Worm (Caenorhabditis elegans) whole organism, mixed stage, embryonic: Measurements from ENCODE around the gene K08D9.9.

Experiments used
- bed-3 ChIP-seq: fragments of 200-800 bp; sonication (Bioruptor generic); optimal IDR thresholded peaks from 3 replicates; lab custom pipeline; 2018; ENCODE audit warnings: mild to moderate bottlenecking, missing genetic modification characterization, moderate library complexity, missing compliant biosample characterization
- blmp-1 ChIP-seq: fragments of 150-350 bp; optimal IDR thresholded peaks from 2 replicates; lab custom pipeline; 2014; ENCODE audit warnings: missing biosample characterization, missing genetic modification characterization
- ceh-39 ChIP-seq: fragments of 150-350 bp; optimal IDR thresholded peaks from 2 replicates; lab custom pipeline; 2014; ENCODE audit warnings: missing biosample characterization, missing genetic modification characterization
- ceh-43 ChIP-seq: fragments of 200-800 bp; sonication (Bioruptor generic); optimal IDR thresholded peaks from 2 replicates; lab custom pipeline; 2018; ENCODE audit warnings: mild to moderate bottlenecking, missing genetic modification characterization, moderate library complexity, missing compliant biosample characterization
- ceh-83 ChIP-seq: fragments of 200-800 bp; sonication (Bioruptor generic); optimal IDR thresholded peaks from 2 replicates; lab custom pipeline; 2018; ENCODE audit warnings: mild to moderate bottlenecking, missing genetic modification characterization, missing compliant biosample characterization
- ces-1 ChIP-seq: fragments of 150-350 bp; optimal IDR thresholded peaks from 2 replicates; lab custom pipeline; 2014; ENCODE audit warnings: missing biosample characterization, missing genetic modification reagents, missing genetic modification characterization
- cnd-1 ChIP-seq: fragments of 200-800 bp; sonication (Bioruptor generic); optimal IDR thresholded peaks from 2 replicates; lab custom pipeline; 2018; ENCODE audit warnings: mild to moderate bottlenecking, missing genetic modification characterization, missing compliant biosample characterization
- drap-1 ChIP-seq: fragments of 200-800 bp; sonication (Bioruptor generic); optimal IDR thresholded peaks from 3 replicates; lab custom pipeline; 2018; ENCODE audit warnings: mild to moderate bottlenecking, missing genetic modification characterization, missing compliant biosample characterization
- elt-1 ChIP-seq: sonication (generic microtip); optimal IDR thresholded peaks from 2 replicates; lab custom pipeline; 2017; ENCODE audit warnings: missing genetic modification characterization, mild to moderate bottlenecking, missing compliant biosample characterization, antibody characterized with exemption, moderate library complexity, borderline replicate concordance; ENCODE audit not compliant: insufficient read depth
- elt-3 ChIP-seq: fragments of 150-350 bp; optimal IDR thresholded peaks from 2 replicates; lab custom pipeline; 2014; ENCODE audit warnings: missing biosample characterization, missing genetic modification characterization
- ham-2 ChIP-seq: fragments of 200-800 bp; sonication (Bioruptor generic); optimal IDR thresholded peaks from 2 replicates; lab custom pipeline; 2018; ENCODE audit warnings: mild to moderate bottlenecking, missing genetic modification characterization, missing compliant biosample characterization
- hlh-1 ChIP-seq: fragments of 150-350 bp; optimal IDR thresholded peaks from 2 replicates; lab custom pipeline; 2014; ENCODE audit warnings: missing biosample characterization, missing genetic modification reagents, missing genetic modification characterization
- lin-13 ChIP-seq: fragments of 150-350 bp; optimal IDR thresholded peaks from 2 replicates; lab custom pipeline; 2014; ENCODE audit warnings: missing biosample characterization, missing genetic modification characterization
- lin-32 ChIP-seq: fragments of 200-800 bp; sonication (Bioruptor generic); optimal IDR thresholded peaks from 2 replicates; lab custom pipeline; 2018; ENCODE audit warnings: mild to moderate bottlenecking, missing genetic modification characterization, missing compliant biosample characterization
- mab-5 ChIP-seq: fragments of 150-350 bp; optimal IDR thresholded peaks from 2 replicates; lab custom pipeline; 2014; ENCODE audit warnings: missing biosample characterization, missing genetic modification characterization
- mep-1 ChIP-seq: fragments of 150-350 bp; optimal IDR thresholded peaks from 2 replicates; lab custom pipeline; 2017; ENCODE audit warnings: missing biosample characterization, missing genetic modification reagents, missing genetic modification characterization, inconsistent platforms
- nhr-12 ChIP-seq: fragments of 150-350 bp; optimal IDR thresholded peaks from 2 replicates; lab custom pipeline; 2014; ENCODE audit warnings: missing biosample characterization, missing genetic modification characterization
- nhr-2 ChIP-seq: fragments of 150-350 bp; optimal IDR thresholded peaks from 2 replicates; lab custom pipeline; 2014; ENCODE audit warnings: missing biosample characterization, missing genetic modification characterization
- nhr-237 ChIP-seq: fragments of 150-350 bp; optimal IDR thresholded peaks from 2 replicates; lab custom pipeline; 2014; ENCODE audit warnings: missing biosample characterization, missing genetic modification characterization
- nhr-28 ChIP-seq: fragments of 150-350 bp; optimal IDR thresholded peaks from 2 replicates; lab custom pipeline; 2014; ENCODE audit warnings: missing biosample characterization, missing genetic modification characterization
- nhr-76 ChIP-seq: sonication (generic microtip); optimal IDR thresholded peaks from 2 replicates; lab custom pipeline; 2017; ENCODE audit warnings: missing biosample characterization, missing genetic modification characterization
- pha-4 ChIP-seq: fragments of 150-350 bp; optimal IDR thresholded peaks from 2 replicates; lab custom pipeline; 2018; ENCODE audit warnings: missing biosample characterization, missing genetic modification reagents, missing genetic modification characterization
- snpc-4 ChIP-seq: fragments of 150-350 bp; optimal IDR thresholded peaks from 2 replicates; lab custom pipeline; 2014; ENCODE audit warnings: missing biosample characterization, missing genetic modification characterization
- sptf-1 ChIP-seq: sonication (generic microtip); optimal IDR thresholded peaks from 2 replicates; lab custom pipeline; 2017; ENCODE audit warnings: mild to moderate bottlenecking, missing genetic modification characterization, moderate library complexity, missing compliant biosample characterization
- unc-120 ChIP-seq: sonication (generic microtip); optimal IDR thresholded peaks from 2 replicates; lab custom pipeline; 2017; ENCODE audit warnings: missing genetic modification characterization, missing compliant biosample characterization; ENCODE audit not compliant: poor library complexity, severe bottlenecking
- unc-39 ChIP-seq: fragments of 150-350 bp; optimal IDR thresholded peaks from 2 replicates; lab custom pipeline; 2014; ENCODE audit warnings: missing biosample characterization, missing genetic modification characterization
- unc-62 ChIP-seq: fragments of 150-350 bp; optimal IDR thresholded peaks from 2 replicates; lab custom pipeline; 2014; ENCODE audit warnings: missing biosample characterization, missing genetic modification reagents, missing genetic modification characterization
- zip-8 ChIP-seq: fragments of 150-350 bp; optimal IDR thresholded peaks from 2 replicates; lab custom pipeline; 2014; ENCODE audit warnings: missing biosample characterization, missing genetic modification characterization
- ztf-11 ChIP-seq: fragments of 150-350 bp; optimal IDR thresholded peaks from 2 replicates; lab custom pipeline; 2014; ENCODE audit warnings: missing biosample characterization, missing genetic modification characterization

Gene K08D9.9

DNA sequence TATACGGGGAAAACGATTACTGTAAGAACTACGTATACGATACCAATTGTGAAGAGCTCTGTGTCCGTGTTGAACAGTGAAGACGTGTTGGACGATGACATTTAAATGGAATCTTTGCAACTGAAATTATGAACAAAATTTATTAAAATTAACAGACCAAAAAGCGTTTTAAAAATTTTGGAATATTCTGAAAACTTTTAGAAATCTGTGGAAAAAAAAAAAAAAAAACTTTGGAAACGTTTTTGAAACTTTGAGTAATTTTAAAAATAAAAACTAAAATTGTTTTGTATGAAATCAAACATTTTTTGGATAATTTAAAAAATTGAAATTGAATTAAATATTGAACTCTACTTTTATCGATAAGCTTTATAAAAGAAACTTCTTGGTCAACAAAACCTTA is 19.5 kb upstream of the K08D9.9 start, which contains the start of gene srt-63:
Gene srt-63 (minus strand): TSS at position 101 of the 400 bp plus-strand sequence.
- TF ChIP-seq nhr-28 (tag; lab: Kevin White, UChicago) (no peak), lin-13 (tag; lab: Kevin White, UChicago) (no peak), mab-5 (no peak), elt-1 (tag; lab: Kevin White, UChicago) (no peak), lin-32 (GFP tag; lab: Kevin White, UChicago) (no peak), nhr-12 (no peak), mep-1 (tag; lab: Kevin White, UChicago) (no peak), bed-3 (GFP tag; lab: Kevin White, UChicago) (no peak), snpc-4 (tag; lab: Kevin White, UChicago) (no peak), sptf-1 (tag; lab: Kevin White, UChicago) (no peak), ceh-39 (no peak), nhr-76 (tag; lab: Kevin White, UChicago) (no peak), ztf-11 (tag; lab: Kevin White, UChicago) (no peak)
- TF ChIP-seq, all 35 proteins: peak for 0

ce11 chrV:3250153-3250552 is 13.6 kb upstream of the K08D9.9 start, which contains the start of gene T28A11.13:
T28A11.13 (minus strand) TSS chrV:3250253.
- TF ChIP-seq nhr-28 (tag; lab: Kevin White, UChicago) (no peak), snpc-4 (tag; lab: Kevin White, UChicago) (no peak), ceh-83 (GFP tag; lab: Kevin White, UChicago) (no peak), unc-62 (no peak), nhr-2 (tag; lab: Kevin White, UChicago) (no peak)

ce11 chrV:3247515-3247914 is 11.0 kb upstream of the K08D9.9 start, which contains the start of gene srj-8:
srj-8 (plus strand) TSS chrV:3247815.
- no peak for TF ChIP-seq mep-1 (tag; lab: Kevin White, UChicago)

- TF ChIP-seq mep-1 (tag; lab: Kevin White, UChicago) (no peak), nhr-28 (tag; lab: Kevin White, UChicago) (no peak), hlh-1 (tag; lab: Kevin White, UChicago) (no peak), pha-4 (tag; lab: Kevin White, UChicago) (no peak), unc-120 (tag; lab: Kevin White, UChicago) (no peak), cnd-1 (tag; lab: Kevin White, UChicago) (no peak)
These were observed 8.2 kb upstream of the K08D9.9 start, which contains the start of gene srj-7 for ce11 chrV:3244703-3245102. srj-7 (plus strand) TSS chrV:3245003.

- TF ChIP-seq ceh-39 (no peak), nhr-2 (tag; lab: Kevin White, UChicago) (no peak), snpc-4 (tag; lab: Kevin White, UChicago) (no peak), blmp-1 (tag; lab: Kevin White, UChicago) (no peak), ceh-43 (GFP tag; lab: Kevin White, UChicago) (no peak), elt-1 (tag; lab: Kevin White, UChicago) (no peak), bed-3 (GFP tag; lab: Kevin White, UChicago) (no peak), ham-2 (GFP tag; lab: Kevin White, UChicago) (no peak), elt-3 (tag; lab: Kevin White, UChicago) (no peak), cnd-1 (tag; lab: Kevin White, UChicago) (no peak), nhr-237 (tag; lab: Kevin White, UChicago) (no peak), nhr-12 (no peak)
These were observed 6.5 kb upstream of the K08D9.9 start, which contains the start of gene gst-23 for ce11 chrV:3242984-3243383. gst-23 (plus strand) TSS chrV:3243284.

ce11 chrV:3241175-3241574 is 4.7 kb upstream of the K08D9.9 start, which contains the start of gene srj-11:
srj-11 (plus strand) TSS chrV:3241424.
- TF ChIP-seq unc-39 (tag; lab: Kevin White, UChicago) (no peak), mep-1 (tag; lab: Kevin White, UChicago) (no peak), pha-4 (tag; lab: Kevin White, UChicago) (no peak), snpc-4 (tag; lab: Kevin White, UChicago) (no peak), drap-1 (GFP tag; lab: Kevin White, UChicago) (no peak), nhr-2 (tag; lab: Kevin White, UChicago) (no peak), nhr-237 (tag; lab: Kevin White, UChicago) (no peak), ceh-43 (GFP tag; lab: Kevin White, UChicago) (no peak), ztf-11 (tag; lab: Kevin White, UChicago) (no peak), zip-8 (no peak), elt-1 (tag; lab: Kevin White, UChicago) (no peak), mab-5 (no peak), ces-1 (GFP tag; lab: Kevin White, UChicago) (no peak), elt-3 (tag; lab: Kevin White, UChicago) (no peak)
